Fruit fly (Drosophila melanogaster): ENCODE measurements around the gene Hrb87F.

The Hrb87F gene

DNA sequence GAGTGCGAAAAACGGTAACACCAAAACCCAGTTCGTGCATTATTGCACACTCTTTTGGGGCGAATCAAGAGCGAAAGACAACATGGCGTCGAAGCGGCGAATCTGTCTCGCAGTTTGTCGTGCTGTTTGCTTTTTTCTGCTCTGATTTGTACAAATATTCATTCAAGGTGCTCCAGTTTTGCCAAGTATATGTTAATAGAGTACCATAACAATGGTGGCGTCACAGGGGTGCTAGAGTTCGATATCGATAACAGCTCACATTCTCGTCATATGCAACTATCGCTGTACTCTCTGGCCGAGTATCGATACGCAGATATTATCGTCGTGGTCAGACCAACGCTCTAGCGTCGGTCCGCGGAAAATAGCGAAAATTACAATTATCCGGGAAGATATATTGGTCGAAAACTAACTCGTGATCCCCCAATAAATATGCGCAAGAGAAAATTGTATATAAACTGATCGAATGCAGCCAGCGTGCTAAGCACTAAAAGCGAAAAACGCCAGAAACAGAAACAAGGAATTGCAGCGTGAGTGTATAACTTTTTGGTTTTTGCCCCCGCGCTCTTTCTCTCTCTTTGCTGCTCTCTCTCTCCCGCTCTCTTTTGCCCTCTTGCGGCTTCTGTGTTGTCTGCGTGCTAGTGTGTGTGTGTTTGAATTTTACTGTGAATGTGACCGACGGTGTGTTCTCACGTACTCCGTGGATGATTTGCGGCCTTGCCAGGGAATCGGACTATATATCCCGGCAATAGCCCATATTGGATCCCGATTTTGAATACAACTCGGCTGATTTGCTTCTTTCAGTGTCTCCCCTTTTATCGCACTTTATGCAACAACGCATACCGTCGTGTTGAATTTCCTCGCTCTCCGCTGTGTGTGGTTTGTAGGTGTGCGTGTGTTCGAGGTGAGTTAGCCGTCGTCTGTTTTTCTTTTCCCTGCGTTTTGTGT, 23.6 kb upstream of the Hrb87F start, which contains the start of gene flfl:
Gene flfl, plus strand, starts transcription at position 298 of the 945 bp plus-strand sequence.
- TF ChIP-seq Dll (optimal IDR thresholded peaks at IDR 0.05) (peak; percentile 94), psq (optimal IDR thresholded peaks at IDR 0.05) (no peak), EcR (GFP tag; optimal IDR thresholded peaks at IDR 0.05) (no peak), CG8478 (optimal IDR thresholded peaks at IDR 0.05) (peak; percentile 7)

dm6 chr3R:13682994-13683623, 22.8 kb upstream of the Hrb87F start:
- TF ChIP-seq Dll (optimal IDR thresholded peaks at IDR 0.05), result no peak

- TF ChIP-seq pan (optimal IDR thresholded peaks at IDR 0.05) (no peak), CG8478 (optimal IDR thresholded peaks at IDR 0.05) (no peak), Dll (optimal IDR thresholded peaks at IDR 0.05) (no peak)
Observed at dm6 chr3R:13676137-13677086, 16.1 kb upstream of the Hrb87F start, which contains the start of the genes Lkb1 and CG9588. TSS of gene Lkb1 (plus strand) at chr3R:13676549. TSS of gene CG9588 (minus strand) at chr3R:13676681.

DNA sequence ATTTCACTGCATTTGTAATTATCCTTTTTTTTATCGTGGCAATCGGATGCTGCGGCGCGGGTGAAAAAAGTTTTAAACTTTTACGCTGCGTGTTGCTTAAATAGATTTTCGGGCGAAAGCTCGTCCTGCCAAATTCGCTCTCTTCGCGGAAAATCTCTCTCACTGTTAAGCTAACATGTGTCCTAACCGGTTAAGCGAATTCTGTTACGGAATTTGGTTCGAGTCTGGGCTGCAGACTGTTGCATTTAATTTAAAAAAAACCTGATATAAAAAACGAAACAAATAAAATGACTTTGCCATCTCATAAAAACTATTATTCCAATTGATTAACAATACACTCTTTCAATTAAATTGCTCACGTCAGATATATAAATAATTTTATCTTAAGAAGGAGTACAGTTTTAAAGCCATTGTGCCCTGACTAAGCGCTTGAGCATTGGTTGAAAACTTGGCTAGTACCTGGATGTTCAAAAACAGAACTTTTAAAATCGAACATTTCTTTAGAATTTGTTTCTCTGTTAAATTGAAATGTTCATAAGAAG, 14.2 kb upstream of the Hrb87F start, which contains the start of gene Task6:
Gene Task6, minus strand, starts transcription at position 51 of the 542 bp plus-strand sequence.
- TF ChIP-seq CG8478 (optimal IDR thresholded peaks at IDR 0.05) (no peak), Dll (optimal IDR thresholded peaks at IDR 0.05) (no peak), usp (GFP tag; optimal IDR thresholded peaks at IDR 0.05) (no peak), psq (optimal IDR thresholded peaks at IDR 0.05) (no peak), pan (optimal IDR thresholded peaks at IDR 0.05) (no peak), EcR (GFP tag; optimal IDR thresholded peaks at IDR 0.05) (no peak)

dm6 chr3R:13672898-13673297, 12.6 kb upstream of the Hrb87F start:
- TF ChIP-seq usp (GFP tag; optimal IDR thresholded peaks at IDR 0.05), result no peak
- TF ChIP-seq pan (optimal IDR thresholded peaks at IDR 0.05), result no peak
- no peak for TF ChIP-seq CG8478 (optimal IDR thresholded peaks at IDR 0.05)
- no peak for TF ChIP-seq Dll (optimal IDR thresholded peaks at IDR 0.05)
- no peak for TF ChIP-seq EcR (GFP tag; optimal IDR thresholded peaks at IDR 0.05)

- TF ChIP-seq CG8478 (optimal IDR thresholded peaks at IDR 0.05), result no peak
- no peak for TF ChIP-seq usp (GFP tag; optimal IDR thresholded peaks at IDR 0.05)
- no peak for TF ChIP-seq EcR (GFP tag; optimal IDR thresholded peaks at IDR 0.05)
- TF ChIP-seq psq (optimal IDR thresholded peaks at IDR 0.05), result no peak
- TF ChIP-seq Dll (optimal IDR thresholded peaks at IDR 0.05), result no peak
Observed at dm6 chr3R:13665992-13666391, 5.7 kb upstream of the Hrb87F start.

DNA sequence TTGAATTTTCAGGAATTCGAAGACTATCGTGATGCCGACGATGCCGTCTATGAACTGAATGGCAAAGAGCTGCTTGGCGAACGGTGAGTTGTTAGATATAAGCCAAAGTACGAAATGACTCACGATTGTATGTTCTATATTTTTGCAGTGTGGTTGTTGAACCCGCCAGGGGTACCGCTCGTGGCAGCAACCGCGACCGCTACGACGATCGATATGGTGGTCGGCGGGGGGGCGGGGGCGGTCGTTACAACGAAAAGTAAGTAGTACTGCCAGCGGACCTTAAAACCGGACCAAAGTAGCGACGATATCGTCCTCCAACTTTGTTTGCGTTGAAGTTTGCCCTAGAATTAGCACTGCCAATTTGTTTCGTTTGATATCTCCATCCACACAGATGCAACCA, 1.8 kb upstream of the Hrb87F start:
- TF ChIP-seq psq (optimal IDR thresholded peaks at IDR 0.05) (no peak), pan (optimal IDR thresholded peaks at IDR 0.05) (no peak), CG8478 (optimal IDR thresholded peaks at IDR 0.05) (no peak), usp (GFP tag; optimal IDR thresholded peaks at IDR 0.05) (no peak), Dll (optimal IDR thresholded peaks at IDR 0.05) (no peak), EcR (GFP tag; optimal IDR thresholded peaks at IDR 0.05) (no peak)

DNA sequence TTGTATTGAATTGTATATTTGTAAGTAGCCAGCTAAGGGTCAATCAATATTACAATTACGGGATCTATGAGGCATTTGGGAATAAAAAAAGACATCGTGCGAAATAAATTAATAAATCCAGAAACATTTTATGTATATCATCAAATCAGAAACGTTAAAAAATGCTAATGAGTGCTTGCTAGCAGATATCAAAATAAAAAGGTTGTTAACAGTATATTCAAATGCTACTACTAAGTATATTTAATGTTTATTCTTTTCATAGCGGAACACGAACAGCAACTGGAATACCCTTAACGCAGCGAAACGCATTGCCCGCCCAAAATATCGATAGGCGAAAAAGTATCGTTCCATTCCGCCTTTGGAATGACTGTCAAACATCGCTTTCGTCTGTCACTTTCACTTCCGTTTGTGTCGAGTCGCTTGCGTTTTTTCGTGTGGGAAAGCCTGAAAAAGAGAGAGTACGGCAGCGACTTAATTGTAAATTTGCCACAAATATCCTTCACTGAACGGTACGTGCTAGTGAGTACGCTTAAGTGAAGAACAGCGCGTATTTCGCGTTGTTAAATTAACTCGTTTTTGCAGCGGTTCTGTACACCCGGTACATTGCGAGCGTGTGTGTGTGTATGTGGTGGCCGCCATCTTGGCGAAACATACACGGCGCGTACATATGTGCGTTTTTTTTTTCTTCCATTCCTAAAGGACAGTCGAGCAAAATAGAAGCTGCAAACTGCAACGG, 761 bp upstream of the Hrb87F start, which contains the start of gene B52:
Gene B52, plus strand, starts transcription at position 388 of the 736 bp plus-strand sequence.
- no peak for TF ChIP-seq CG8478 (optimal IDR thresholded peaks at IDR 0.05)
- no peak for TF ChIP-seq EcR (GFP tag; optimal IDR thresholded peaks at IDR 0.05)
- TF ChIP-seq pan (optimal IDR thresholded peaks at IDR 0.05), result no peak
- TF ChIP-seq Dll (optimal IDR thresholded peaks at IDR 0.05), result no peak
- no peak for TF ChIP-seq psq (optimal IDR thresholded peaks at IDR 0.05)
- no peak for TF ChIP-seq usp (GFP tag; optimal IDR thresholded peaks at IDR 0.05)

DNA sequence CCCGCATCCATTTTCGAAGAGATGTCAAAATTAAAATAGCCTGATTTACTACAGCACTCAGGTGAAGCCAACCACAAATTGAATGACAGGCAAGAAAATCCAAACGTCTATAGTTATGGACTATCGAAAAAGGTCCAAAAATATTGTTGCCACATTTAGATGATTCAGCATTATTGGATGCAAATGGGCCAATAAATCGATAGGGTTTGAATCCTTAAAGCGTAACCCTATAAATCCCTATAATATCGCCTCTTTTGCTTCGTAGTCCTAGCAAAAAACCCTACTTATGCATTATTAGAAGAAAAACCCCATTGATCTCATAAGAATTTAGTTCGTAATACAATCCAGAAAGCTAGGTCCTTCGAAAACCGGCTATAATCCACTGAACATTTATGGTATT, 4.0 kb downstream of the Hrb87F start, which contains the start of gene Rbp4:
Gene Rbp4, minus strand, starts transcription at position 101 of the 400 bp plus-strand sequence.
- TF ChIP-seq EcR (GFP tag; optimal IDR thresholded peaks at IDR 0.05) (no peak), psq (optimal IDR thresholded peaks at IDR 0.05) (no peak), pan (optimal IDR thresholded peaks at IDR 0.05) (no peak), Dll (optimal IDR thresholded peaks at IDR 0.05) (no peak), usp (GFP tag; optimal IDR thresholded peaks at IDR 0.05) (no peak), CG8478 (optimal IDR thresholded peaks at IDR 0.05) (no peak)

DNA sequence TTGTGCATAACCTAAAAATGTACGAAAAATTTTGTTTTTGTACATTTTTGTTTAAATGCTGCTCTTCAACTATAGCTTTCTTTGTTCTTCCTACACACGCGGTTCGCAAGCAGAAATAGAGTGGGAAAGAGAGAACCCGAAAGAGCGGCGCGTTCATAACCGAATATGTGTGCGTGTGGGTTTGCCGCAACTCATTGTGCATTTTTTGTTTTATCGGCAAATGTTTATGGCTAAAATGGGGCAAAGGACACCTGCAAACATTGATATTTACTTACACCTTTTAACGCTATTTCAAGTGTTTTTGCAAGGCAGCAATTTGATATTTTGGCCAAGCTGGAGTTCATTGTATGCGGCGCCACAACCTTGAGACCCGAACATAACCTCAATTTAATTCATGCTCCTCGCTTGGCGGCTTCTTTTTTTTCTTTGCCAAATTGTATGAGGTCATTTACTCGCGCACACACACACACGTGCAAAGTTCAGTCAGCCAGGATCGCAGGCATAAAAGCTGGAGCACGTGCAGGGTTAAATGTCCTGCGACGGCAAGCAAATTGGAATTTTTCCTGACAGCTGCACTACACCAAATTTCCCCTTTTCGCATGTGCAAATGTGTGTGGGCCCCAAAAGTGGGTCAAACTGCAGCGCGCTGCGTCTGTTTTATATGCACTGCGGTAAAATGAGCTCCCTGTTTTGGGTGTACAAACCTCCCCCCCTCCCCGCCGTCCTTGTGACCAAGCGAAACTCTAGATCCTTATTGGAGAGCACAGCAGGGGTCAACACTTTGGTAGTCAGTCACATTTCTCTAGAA, 12.4 kb downstream of the Hrb87F start:
- TF ChIP-seq EcR (GFP tag; optimal IDR thresholded peaks at IDR 0.05) (peak in 1 of 2 experiments; percentile 71), Dll (optimal IDR thresholded peaks at IDR 0.05) (no peak)

Measured in whole organism.